Worm (Caenorhabditis elegans): ENCODE results near the gene Y94H6A.10.
"Not testable (repeated sequence)": the region's sequence is repeated elsewhere in the genome, so short reads cannot be mapped to it uniquely, and the experiment has no call there.

DNA sequence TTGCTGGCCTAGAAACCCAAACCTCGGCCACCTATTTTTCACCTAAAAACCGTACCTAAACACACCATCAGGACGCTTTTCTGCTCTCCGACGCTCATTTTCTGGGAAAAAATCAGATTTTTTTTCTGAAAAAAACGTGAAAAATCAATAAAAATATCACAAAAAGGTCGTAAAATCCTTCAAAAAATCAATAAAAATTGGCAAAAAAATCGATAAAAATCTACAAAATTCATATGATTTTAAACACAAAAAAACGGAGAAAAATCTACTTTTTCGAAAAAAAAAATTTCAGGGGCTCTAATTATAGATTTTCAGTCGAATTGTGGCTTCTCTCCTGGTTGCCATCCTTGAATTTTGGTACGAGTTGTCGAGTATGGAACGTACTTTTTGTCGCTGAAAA, 6.0 kb upstream of the Y94H6A.10 start, which contains the start of gene Y94H6A.7:
- not testable (repeated sequence) for TF ChIP-seq ama-1 (optimal IDR thresholded peaks at IDR 0.05); egl-5 (tag; optimal IDR thresholded peaks at IDR 0.05); pqm-1 (tag; optimal IDR thresholded peaks at IDR 0.05); snpc-4 (tag; optimal IDR thresholded peaks at IDR 0.05); nhr-25 (tag; optimal IDR thresholded peaks at IDR 0.05)

Data from whole organism, L3 larva.